Fruit fly (Drosophila melanogaster): ENCODE data around the gene CG43610.
A peak's percentile ranks its signal among the peaks of the same experiment; 100 is the strongest.

The CG43610 gene

dm6 chr2L:6794418-6794793 is 4.6 kb upstream of the CG43610 start:
- TF ChIP-seq CG17801 (GFP tag; optimal IDR thresholded peaks at IDR 0.05; ENCODE audit: partially characterized antibody), result peak; percentile 7

DNA sequence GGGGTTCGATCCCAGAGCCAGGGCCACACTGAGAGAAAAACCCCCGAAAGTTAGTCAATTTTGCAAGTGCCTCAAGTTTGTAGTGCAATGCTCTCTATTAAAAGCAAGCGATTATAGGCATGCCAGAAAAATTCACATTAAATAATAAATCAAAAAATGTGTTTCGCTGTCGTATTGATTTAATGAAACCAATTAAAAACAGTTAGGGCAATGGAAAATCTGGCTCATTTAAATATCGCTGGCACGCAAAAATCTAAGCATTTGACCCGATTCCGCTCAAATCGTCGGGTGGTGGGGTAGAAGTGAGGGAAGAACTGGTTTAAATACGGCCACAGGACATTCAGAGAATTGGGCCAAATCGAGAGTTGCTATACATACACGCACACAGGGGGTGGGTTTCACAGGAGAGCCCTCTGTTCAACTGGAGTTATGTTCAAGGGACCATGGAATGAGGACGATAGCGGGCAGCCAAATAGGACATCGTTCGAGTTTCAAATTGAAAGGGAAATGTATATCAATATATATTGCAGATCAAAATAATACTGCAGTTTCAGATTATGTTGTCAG is 4.0 kb upstream of the CG43610 start:
- TF ChIP-seq CG17801 (GFP tag; optimal IDR thresholded peaks at IDR 0.05; ENCODE audit: partially characterized antibody), result no peak

DNA sequence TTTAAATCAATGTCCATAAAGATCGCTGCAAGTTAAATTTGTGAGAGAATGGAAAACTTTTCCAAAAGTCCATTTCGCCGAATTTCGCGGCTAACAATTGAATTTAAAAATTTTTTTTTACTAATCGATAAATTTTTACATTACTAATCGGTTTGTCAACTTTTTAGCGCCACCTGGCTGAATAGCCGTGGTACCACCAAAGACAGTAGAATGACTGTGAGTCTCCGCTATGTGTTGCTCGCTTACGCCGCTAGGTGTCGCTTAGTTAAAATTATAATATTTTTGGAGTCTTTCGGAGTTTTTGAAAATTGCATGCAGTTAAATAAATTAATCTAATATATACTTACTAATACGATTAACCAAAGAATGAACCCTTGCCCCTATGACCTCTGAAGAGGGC is 1.6 kb upstream of the CG43610 start:
- TF ChIP-seq CG17801 (GFP tag; optimal IDR thresholded peaks at IDR 0.05; ENCODE audit: partially characterized antibody), result no peak

dm6 chr2L:6799551-6799950 is 555 bp downstream of the CG43610 start:
- no peak for TF ChIP-seq CG17801 (GFP tag; optimal IDR thresholded peaks at IDR 0.05; ENCODE audit: partially characterized antibody)

dm6 chr2L:6800794-6801193 is 1.8 kb downstream of the CG43610 start, which contains the start of gene CG17376:
TSS of gene CG17376 (minus strand) at chr2L:6800894.
- no peak for TF ChIP-seq CG17801 (GFP tag; optimal IDR thresholded peaks at IDR 0.05; ENCODE audit: partially characterized antibody)

DNA sequence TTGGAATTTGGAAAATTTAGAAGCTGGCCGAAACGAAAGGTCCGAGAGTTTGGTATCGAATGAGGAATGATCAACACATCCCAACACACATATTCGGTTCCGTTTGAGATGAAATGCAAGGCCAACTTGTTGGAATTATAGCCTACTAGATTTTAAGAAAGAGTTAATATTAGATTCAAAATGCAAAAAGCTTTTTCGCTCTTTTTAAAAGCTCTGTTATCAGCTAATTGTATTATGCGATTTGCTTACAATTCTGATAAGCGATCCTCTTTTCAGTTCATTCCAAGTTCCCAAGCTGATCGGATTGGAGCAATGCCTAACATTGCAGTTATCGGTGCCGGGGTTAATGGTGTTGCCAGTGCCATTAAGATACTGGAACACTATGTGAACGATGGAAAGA is 3.7 kb downstream of the CG43610 start, which contains the start of the genes CG17377 and Daao2:
CG17377 (minus strand) TSS at position 101 of the 400 bp plus-strand sequence.
Daao2 (plus strand) TSS at position 272 of the 400 bp plus-strand sequence.
- TF ChIP-seq CG17801 (GFP tag; optimal IDR thresholded peaks at IDR 0.05; ENCODE audit: partially characterized antibody), result no peak

- TF ChIP-seq CG17801 (GFP tag; optimal IDR thresholded peaks at IDR 0.05; ENCODE audit: partially characterized antibody), result no peak
These were observed 6.8 kb downstream of the CG43610 start, which contains the start of gene CG17375 for dm6 chr2L:6805783-6806182. TSS of gene CG17375 (minus strand) at chr2L:6805792.

DNA sequence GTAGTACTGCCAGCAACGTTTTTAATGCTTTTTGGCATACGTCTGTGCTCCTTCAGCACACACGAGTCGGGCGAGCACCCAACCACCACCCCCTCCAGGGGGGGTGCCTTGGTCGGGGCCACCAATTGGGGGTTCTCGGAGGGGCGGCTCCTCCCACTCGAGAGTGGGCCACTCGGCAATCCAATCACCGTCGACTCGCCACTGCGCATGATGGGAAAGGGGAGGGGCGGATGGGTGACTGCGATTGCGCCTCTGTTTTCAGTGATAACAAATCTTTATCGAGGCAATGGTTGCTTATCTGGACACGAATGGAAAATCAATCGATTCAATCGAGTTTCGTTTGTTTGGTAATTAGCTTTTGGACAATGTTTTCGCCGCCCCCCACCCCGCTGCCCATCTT is 18.5 kb downstream of the CG43610 start:
- TF ChIP-seq CG17801 (GFP tag; optimal IDR thresholded peaks at IDR 0.05; ENCODE audit: partially characterized antibody), result no peak

DNA sequence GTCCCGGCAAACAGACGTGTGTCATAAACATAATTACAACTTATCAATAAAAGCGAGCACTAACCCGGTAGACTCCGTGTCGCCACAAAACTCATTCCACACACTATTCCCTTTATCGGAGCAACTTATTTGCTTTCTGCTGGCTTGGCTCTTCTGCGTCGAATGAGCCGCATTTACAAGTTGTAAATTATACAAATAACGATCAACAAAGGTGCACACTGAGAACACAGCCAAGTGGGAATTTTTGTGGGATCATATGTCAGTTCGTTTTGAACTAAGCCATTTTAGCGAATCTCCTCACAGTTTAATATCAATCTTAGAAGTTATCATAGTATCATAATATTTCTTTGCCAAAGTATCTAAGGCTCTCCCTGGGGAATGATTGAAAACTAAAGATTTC is 19.4 kb downstream of the CG43610 start:
- TF ChIP-seq CG17801 (GFP tag; optimal IDR thresholded peaks at IDR 0.05; ENCODE audit: partially characterized antibody), result no peak

DNA sequence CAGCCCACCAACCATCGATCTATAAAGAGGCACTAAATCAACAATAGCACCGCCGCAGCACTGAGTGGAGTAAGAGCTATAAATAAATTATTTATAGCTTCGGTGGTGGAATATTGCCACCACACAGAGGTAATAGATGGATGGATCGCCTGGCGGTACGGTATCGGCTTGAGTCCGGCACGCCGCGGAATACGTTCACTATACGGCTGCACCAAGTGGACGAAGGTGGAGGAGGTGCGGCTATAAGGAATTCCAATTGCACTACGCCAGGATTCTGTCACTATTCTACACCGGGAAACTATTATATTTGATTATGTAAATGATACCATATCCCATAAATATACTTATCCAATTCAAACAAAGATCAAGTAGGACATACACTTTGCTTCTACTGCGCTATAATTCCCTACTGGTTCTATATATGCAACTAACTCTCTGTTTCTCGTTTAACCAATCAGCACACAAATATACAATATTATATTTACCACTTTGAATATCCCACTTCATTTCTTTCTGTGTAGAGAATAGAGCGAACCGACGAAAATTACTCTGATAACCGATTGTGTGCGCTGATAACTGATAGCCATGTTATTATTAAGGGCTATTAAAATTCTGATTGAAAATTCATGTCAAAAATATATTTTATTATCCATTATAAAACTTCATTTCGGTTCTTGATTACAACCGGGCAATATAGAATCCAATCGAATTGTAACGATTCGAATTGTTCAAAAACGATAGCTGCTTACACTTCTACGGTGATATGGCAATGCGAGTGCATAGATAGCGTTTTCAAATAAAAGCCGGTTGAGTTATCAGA is 20.4 kb downstream of the CG43610 start:
- TF ChIP-seq CG17801 (GFP tag; optimal IDR thresholded peaks at IDR 0.05; ENCODE audit: partially characterized antibody), result no peak

DNA sequence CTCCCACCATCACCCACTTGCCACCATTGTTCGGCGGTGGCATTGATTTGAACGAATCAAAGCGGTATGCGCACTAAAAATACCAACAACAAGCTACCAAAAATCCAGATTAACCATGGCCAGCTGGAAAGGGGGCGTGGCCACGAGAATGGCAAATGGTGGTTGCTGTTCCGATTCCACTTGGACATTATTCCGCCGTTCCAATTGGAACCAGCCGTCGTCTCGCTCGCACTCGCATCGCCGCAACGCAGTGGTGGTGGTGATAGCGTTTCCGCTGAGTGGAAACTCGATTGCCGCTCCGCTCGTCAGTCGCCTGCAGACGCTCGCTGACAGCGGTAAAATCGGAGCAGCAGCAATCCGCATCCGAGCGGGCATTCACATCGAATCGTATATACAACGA is 22.6 kb downstream of the CG43610 start, which contains the start of gene sens-2:
sens-2 (plus strand) TSS at position 304 of the 400 bp plus-strand sequence.
- no peak for TF ChIP-seq CG17801 (GFP tag; optimal IDR thresholded peaks at IDR 0.05; ENCODE audit: partially characterized antibody)

DNA sequence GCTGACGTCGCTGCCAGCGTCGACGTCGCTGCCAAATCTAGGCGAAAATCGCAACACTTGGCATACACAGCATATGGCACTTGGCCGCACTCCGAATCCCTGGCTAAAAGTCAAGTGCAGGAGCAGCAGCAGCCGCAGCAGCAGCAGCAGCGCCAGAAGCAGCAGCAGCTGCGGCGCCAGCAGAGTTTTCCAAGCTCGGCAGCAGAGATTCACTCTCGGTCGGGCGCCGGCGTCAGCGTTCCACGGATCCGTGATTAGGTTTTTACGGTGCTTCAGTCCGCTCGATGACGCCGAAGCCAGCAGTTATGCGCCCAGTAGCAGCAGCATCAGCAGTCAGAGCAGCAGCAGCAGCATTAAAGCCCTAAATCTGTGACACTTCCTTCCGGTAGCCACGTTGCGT is 23.0 kb downstream of the CG43610 start:
- TF ChIP-seq CG17801 (GFP tag; optimal IDR thresholded peaks at IDR 0.05; ENCODE audit: partially characterized antibody), result no peak

- no peak for TF ChIP-seq CG17801 (GFP tag; optimal IDR thresholded peaks at IDR 0.05; ENCODE audit: partially characterized antibody)
These were observed 27.3 kb downstream of the CG43610 start for dm6 chr2L:6826298-6826697.

- TF ChIP-seq CG17801 (GFP tag; optimal IDR thresholded peaks at IDR 0.05; ENCODE audit: partially characterized antibody), result no peak
These were observed 28.6 kb downstream of the CG43610 start for dm6 chr2L:6827558-6828122.

dm6 chr2L:6830264-6830729 is 31.3 kb downstream of the CG43610 start:
- TF ChIP-seq CG17801 (GFP tag; optimal IDR thresholded peaks at IDR 0.05; ENCODE audit: partially characterized antibody), result no peak

- no peak for TF ChIP-seq CG17801 (GFP tag; optimal IDR thresholded peaks at IDR 0.05; ENCODE audit: partially characterized antibody)
These were observed 34.7 kb downstream of the CG43610 start for dm6 chr2L:6833661-6834073.
